Worm (Caenorhabditis elegans): Measurements from ENCODE around the gene W03A5.1.

DNA sequence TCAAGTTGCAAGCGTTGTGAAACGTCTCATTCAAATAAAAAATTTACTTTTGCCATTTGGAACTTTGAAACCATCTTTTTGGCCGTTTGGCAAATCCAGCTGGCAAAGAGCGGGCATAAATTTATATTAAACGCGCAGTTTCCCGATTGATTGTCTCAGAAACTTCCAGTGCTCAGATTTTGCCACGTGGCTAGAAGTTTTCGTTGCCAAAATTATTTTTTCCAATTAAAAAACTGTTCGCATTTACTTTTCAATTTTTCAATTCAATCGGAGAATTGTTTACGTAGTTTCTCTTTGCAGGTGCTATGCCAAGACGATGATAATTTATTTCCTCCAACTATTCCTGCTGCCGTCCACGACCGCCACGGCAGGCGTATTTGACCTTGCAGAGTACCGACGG, 45.6 kb downstream of the W03A5.1 start, which contains the start of gene F48E8.4:
- TF ChIP-seq drap-1 (GFP tag; optimal IDR thresholded peaks at IDR 0.05): no peak
- TF ChIP-seq snpc-4 (tag; optimal IDR thresholded peaks at IDR 0.05): no peak
- TF ChIP-seq unc-62 (GFP tag; optimal IDR thresholded peaks at IDR 0.05): no peak
- no peak for TF ChIP-seq elt-1 (tag; optimal IDR thresholded peaks at IDR 0.05; ENCODE audit: borderline replicate concordance, insufficient read depth)
- TF ChIP-seq lin-13 (tag; optimal IDR thresholded peaks at IDR 0.05): no peak
- TF ChIP-seq ztf-11 (tag; optimal IDR thresholded peaks at IDR 0.05): no peak
- TF ChIP-seq mep-1 (tag; optimal IDR thresholded peaks at IDR 0.05): no peak
- TF ChIP-seq pha-4 (tag; optimal IDR thresholded peaks at IDR 0.05): no peak
- TF ChIP-seq unc-39 (tag; optimal IDR thresholded peaks at IDR 0.05): no peak
- no peak for TF ChIP-seq elt-3 (tag; optimal IDR thresholded peaks at IDR 0.05)
- no peak for TF ChIP-seq blmp-1 (tag; optimal IDR thresholded peaks at IDR 0.05)
- no peak for TF ChIP-seq lsy-2 (tag; optimal IDR thresholded peaks at IDR 0.05)

Data from whole organism, mixed stage, embryonic.